Worm (Caenorhabditis elegans) whole organism, young adult: Measurements from ENCODE around the gene prp-19.

Source experiments
- C06A6.2 ChIP-seq: fragments of 200-800 bp; sonication (Bioruptor generic); conservative IDR thresholded peaks from 2 replicates; pipeline ENCODE4 v1.3.6; 2022; ENCODE audit warnings: missing genetic modification characterization, missing compliant biosample characterization
- F37B4.10 ChIP-seq: fragments of 200-800 bp; sonication (Bioruptor generic); IDR thresholded peaks from 2 replicates; pipeline ENCODE4 v1.3.6; 2022; ENCODE audit warnings: missing genetic modification characterization, missing compliant biosample characterization
- ama-1 ChIP-seq, 3 experiments: fragments of 150-350 bp in 1 of 3; sonication (generic microtip) in 2 of 3; optimal IDR thresholded peaks; 2 replicates each; lab custom pipeline; 2014 to 2018; ENCODE audit warnings: missing biosample characterization in 2 of 3, missing genetic modification characterization in 2 of 3, missing genetic modification reagents in 2 of 3
- aptf-2 ChIP-seq: fragments of 200-800 bp; sonication (Bioruptor generic); conservative IDR thresholded peaks from 2 replicates; pipeline ENCODE4 v1.3.6; 2022; ENCODE audit warnings: missing genetic modification reagents, missing genetic modification characterization, missing compliant biosample characterization
- atf-7 ChIP-seq: sonication (generic microtip); optimal IDR thresholded peaks from 2 replicates; lab custom pipeline; 2017; ENCODE audit warnings: mild to moderate bottlenecking, missing genetic modification characterization, missing compliant biosample characterization
- athp-1 ChIP-seq: sonication (generic microtip); optimal IDR thresholded peaks from 2 replicates; lab custom pipeline; 2017; ENCODE audit warnings: mild to moderate bottlenecking, missing genetic modification characterization, missing compliant biosample characterization
- let-607 ChIP-seq, 2 experiments: fragments of 200-800 bp in 1 of 2; sonication (Bioruptor generic) in 1 of 2; sonication (generic microtip) in 1 of 2; optimal IDR thresholded peaks; 2 replicates each; lab custom pipeline; 2016 to 2018; ENCODE audit warnings: mild to moderate bottlenecking in 2 of 2, missing compliant biosample characterization in 2 of 2, missing genetic modification characterization in 2 of 2, moderate library complexity in 2 of 2, missing genotype in 1 of 2
- mel-28 ChIP-seq: sonication (generic microtip); optimal IDR thresholded peaks from 2 replicates; lab custom pipeline; 2016; ENCODE audit warnings: borderline replicate concordance, mild to moderate bottlenecking, missing genetic modification characterization, missing compliant biosample characterization
- snpc-4 ChIP-seq, 5 experiments: fragments of 150-350 bp in 1 of 5; sonication (generic microtip) in 4 of 5; optimal IDR thresholded peaks; 2 replicates each; lab custom pipeline; 2014 to 2018; ENCODE audit warnings: missing genetic modification characterization in 5 of 5, missing biosample characterization in 3 of 5, antibody characterized with exemption in 2 of 5, mild to moderate bottlenecking in 2 of 5, missing compliant biosample characterization in 2 of 5, missing genotype in 2 of 5, moderate library complexity in 2 of 5, missing genetic modification reagents in 1 of 5
- unc-130 ChIP-seq: sonication (generic microtip); optimal IDR thresholded peaks from 2 replicates; lab custom pipeline; 2016; ENCODE audit warnings: missing genetic modification reagents, missing genetic modification characterization, missing compliant biosample characterization

DNA sequence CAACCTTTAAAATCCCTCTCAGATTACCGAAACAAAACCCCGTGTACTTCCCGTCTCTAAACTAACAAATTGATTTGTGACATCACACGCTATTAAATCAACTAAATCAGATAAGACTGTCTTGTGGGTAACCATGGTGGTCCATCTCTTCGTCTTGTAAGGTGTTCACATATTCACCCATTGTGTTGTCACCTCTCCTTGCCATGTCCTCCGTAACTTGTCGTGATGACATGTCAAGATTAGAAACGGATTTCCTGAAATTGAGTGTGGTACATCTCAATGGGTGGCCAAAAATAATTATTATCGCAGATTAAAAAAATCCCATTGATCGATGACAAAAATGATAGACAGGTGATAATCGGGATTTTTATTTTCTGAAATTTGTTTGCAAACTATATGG, 47.5 kb downstream of the prp-19 start:
- TF ChIP-seq atf-7 (tag; lab: Kevin White, UChicago) (no peak), ama-1 (optimal IDR thresholded peaks at IDR 0.05; lab: Kevin White, UChicago) (no peak), ama-1 (GFP tag; optimal IDR thresholded peaks at IDR 0.05; lab: Kevin White, UChicago) (no peak), C06A6.2 (GFP tag; lab: Robert Waterston, UW) (no peak), F37B4.10 (GFP tag; lab: Robert Waterston, UW) (no peak), aptf-2 (GFP tag; lab: Robert Waterston, UW) (no peak), let-607 (tag; optimal IDR thresholded peaks at IDR 0.05; lab: Kevin White, UChicago) (no peak), snpc-4 (GFP tag; optimal IDR thresholded peaks at IDR 0.05; lab: Kevin White, UChicago) (no peak), snpc-4 (tag; optimal IDR thresholded peaks at IDR 0.05; lab: Kevin White, UChicago) (no peak), unc-130 (GFP tag; lab: Kevin White, UChicago) (no peak), mel-28 (no peak), athp-1 (tag; lab: Kevin White, UChicago) (no peak)
